Worm (Caenorhabditis elegans): ENCODE data around the gene clec-76.

DNA sequence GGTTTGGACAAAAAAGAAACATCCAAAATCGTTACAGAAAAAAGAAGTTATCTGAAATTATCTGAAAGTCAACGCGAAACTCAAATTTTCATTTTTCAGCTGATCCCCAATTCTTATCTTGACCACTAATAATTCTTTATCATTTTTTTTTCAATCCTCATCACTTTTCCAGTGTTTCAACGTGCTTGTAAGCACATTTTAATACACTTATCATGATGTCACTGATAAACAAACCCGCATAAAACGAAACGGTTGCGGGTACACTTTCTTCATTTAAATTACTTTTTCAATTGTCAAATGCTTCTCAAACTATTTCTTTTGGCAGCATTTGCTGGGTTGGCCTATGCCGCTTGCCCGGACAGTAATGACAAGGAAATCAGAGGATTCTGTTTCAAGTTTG, 43.1 kb upstream of the clec-76 start, which contains the start of gene clec-67:
- no peak for TF ChIP-seq sptf-1 (tag; optimal IDR thresholded peaks at IDR 0.05)
- TF ChIP-seq nhr-12 (tag; optimal IDR thresholded peaks at IDR 0.05) = no peak
- TF ChIP-seq pha-4 (tag; optimal IDR thresholded peaks at IDR 0.05) = no peak
- no peak for TF ChIP-seq unc-62 (GFP tag; optimal IDR thresholded peaks at IDR 0.05)
- no peak for TF ChIP-seq elt-1 (tag; optimal IDR thresholded peaks at IDR 0.05; ENCODE audit: borderline replicate concordance, insufficient read depth)
- TF ChIP-seq unc-120 (tag; optimal IDR thresholded peaks at IDR 0.05; ENCODE audit: poor library complexity, severe bottlenecking) = no peak
- no peak for TF ChIP-seq nhr-28 (tag; optimal IDR thresholded peaks at IDR 0.05)
- TF ChIP-seq nhr-76 (tag; optimal IDR thresholded peaks at IDR 0.05) = no peak
- TF ChIP-seq nhr-2 (tag; optimal IDR thresholded peaks at IDR 0.05) = no peak
- TF ChIP-seq mab-5 (tag; optimal IDR thresholded peaks at IDR 0.05) = no peak
- no peak for TF ChIP-seq tbx-8 (GFP tag; optimal IDR thresholded peaks at IDR 0.05)
- no peak for TF ChIP-seq ham-2 (GFP tag; optimal IDR thresholded peaks at IDR 0.05)
- no peak for TF ChIP-seq lsy-2 (tag; optimal IDR thresholded peaks at IDR 0.05)

All from whole organism, mixed stage, embryonic.